Fruit fly (Drosophila melanogaster) whole organism, embryonic: ENCODE data around the gene RSG7.

Experiments
- BEAF-32 ChIP-seq: fragments of 200-800 bp; sonication (Bioruptor generic); optimal IDR thresholded peaks from 3 replicates; lab custom pipeline; 2017; ENCODE audit warnings: missing biosample characterization, missing genetic modification characterization, mild to moderate bottlenecking, moderate library complexity, missing genetic modification reagents
- CG1024 ChIP-seq: fragments of 200-800 bp; sonication (Bioruptor generic); IDR thresholded peaks from 2 replicates; pipeline ENCODE4 v1.3.6; 2022; ENCODE audit warnings: missing biosample characterization, missing genetic modification characterization
- CG11504 ChIP-seq: fragments of 200-800 bp; sonication (Bioruptor generic); optimal IDR thresholded peaks from 3 replicates; lab custom pipeline; 2019; ENCODE audit warnings: missing biosample characterization, mild to moderate bottlenecking, missing genetic modification characterization, moderate library complexity
- CG14965 ChIP-seq: fragments of 200-800 bp; sonication (Bioruptor generic); optimal IDR thresholded peaks from 2 replicates; lab custom pipeline; 2016; ENCODE audit warnings: missing biosample characterization, missing genetic modification characterization, borderline replicate concordance
- CG1603 ChIP-seq: fragments of 200-800 bp; sonication (Bioruptor generic); optimal IDR thresholded peaks from 2 replicates; lab custom pipeline; 2019; ENCODE audit warnings: missing biosample characterization, mild to moderate bottlenecking, missing genetic modification characterization, moderate library complexity
- CG2199 ChIP-seq: fragments of 200-800 bp; sonication (Bioruptor generic); IDR thresholded peaks from 3 replicates; pipeline ENCODE4 v1.3.6; 2022; ENCODE audit warnings: missing biosample characterization, missing genetic modification characterization
- CG2202 ChIP-seq: fragments of 200-800 bp; sonication (Bioruptor generic); optimal IDR thresholded peaks from 2 replicates; lab custom pipeline; 2018; ENCODE audit warnings: missing biosample characterization, mild to moderate bottlenecking, missing genetic modification characterization
- CG2875 ChIP-seq: fragments of 200-800 bp; sonication (Bioruptor generic); optimal IDR thresholded peaks from 2 replicates; lab custom pipeline; 2017; ENCODE audit warnings: missing biosample characterization, mild to moderate bottlenecking, missing genetic modification characterization, missing genetic modification reagents
- CG42726 ChIP-seq: fragments of 200-800 bp; sonication (Bioruptor generic); IDR thresholded peaks from 2 replicates; pipeline ENCODE4 v1.3.6; 2022; ENCODE audit warnings: missing biosample characterization, missing genetic modification characterization; ENCODE audit not compliant: partially characterized antibody
- CG4820 ChIP-seq: fragments of 200-800 bp; sonication (Bioruptor generic); optimal IDR thresholded peaks from 3 replicates; lab custom pipeline; 2016; ENCODE audit warnings: missing biosample characterization, missing genetic modification characterization
- CG5953 ChIP-seq: fragments of 200-800 bp; sonication (Bioruptor generic); IDR thresholded peaks from 2 replicates; pipeline ENCODE4 v1.3.6; 2022; ENCODE audit warnings: missing biosample characterization, missing genetic modification characterization
- CG7839 ChIP-seq: fragments of 200-800 bp; sonication (Bioruptor generic); optimal IDR thresholded peaks from 3 replicates; lab custom pipeline; 2018; ENCODE audit warnings: missing biosample characterization, mild to moderate bottlenecking, missing genetic modification characterization, moderate library complexity
- CG9437 ChIP-seq: fragments of 200-800 bp; sonication (Bioruptor generic); optimal IDR thresholded peaks from 2 replicates; lab custom pipeline; 2018; ENCODE audit warnings: missing biosample characterization, mild to moderate bottlenecking, missing genetic modification characterization
- CG9876 ChIP-seq: fragments of 200-800 bp; sonication (Bioruptor generic); optimal IDR thresholded peaks from 2 replicates; lab custom pipeline; 2016; ENCODE audit warnings: missing biosample characterization, missing genetic modification characterization
- CG9932 ChIP-seq: fragments of 200-800 bp; sonication (Bioruptor generic); IDR thresholded peaks from 2 replicates; pipeline ENCODE4 v1.3.6; 2022; ENCODE audit warnings: missing biosample characterization, missing genetic modification characterization
- D ChIP-seq, 2 experiments: fragments of 200-800 bp in 1 of 2; fragments of >200 bp in 1 of 2; sonication (Bioruptor generic) in 1 of 2; optimal IDR thresholded peaks; 2 replicates in 1 of 2; 3 replicates in 1 of 2; lab custom pipeline; 2017; ENCODE audit warnings: mild to moderate bottlenecking in 1 of 2, missing biosample characterization in 1 of 2, missing genetic modification characterization in 1 of 2, missing genetic modification reagents in 1 of 2
- Gsc ChIP-seq: fragments of 200-800 bp; sonication (Bioruptor generic); IDR thresholded peaks from 2 replicates; pipeline ENCODE4 v1.3.6; 2022; ENCODE audit warnings: missing biosample characterization, missing genetic modification characterization
- H15 ChIP-seq: fragments of 200-800 bp; sonication (Bioruptor generic); IDR thresholded peaks from 3 replicates; pipeline ENCODE4 v1.3.6; 2022; ENCODE audit warnings: missing biosample characterization, missing genetic modification characterization
- HLH3B ChIP-seq: fragments of 200-800 bp; sonication (Bioruptor generic); IDR thresholded peaks from 2 replicates; pipeline ENCODE4 v1.3.6; 2022; ENCODE audit warnings: missing biosample characterization, missing genetic modification characterization
- HmgZ ChIP-seq: fragments of 200-800 bp; sonication (Bioruptor generic); optimal IDR thresholded peaks from 2 replicates; lab custom pipeline; 2018; ENCODE audit warnings: missing biosample characterization, mild to moderate bottlenecking, missing genetic modification characterization
- Hr3 ChIP-seq: fragments of 200-800 bp; sonication (Bioruptor generic); optimal IDR thresholded peaks from 3 replicates; lab custom pipeline; 2016; ENCODE audit warnings: missing biosample characterization, missing genetic modification characterization
- Lhr ChIP-seq: fragments of 200-800 bp; sonication (Bioruptor generic); optimal IDR thresholded peaks from 3 replicates; lab custom pipeline; 2017; ENCODE audit warnings: mild to moderate bottlenecking, missing biosample characterization, missing genetic modification reagents, missing genetic modification characterization
- Med ChIP-seq: fragments of 200-800 bp; sonication (Bioruptor generic); peaks from one replicate; lab custom pipeline; 2016; ENCODE audit warnings: missing biosample characterization, missing genetic modification characterization, mild to moderate bottlenecking, inconsistent platforms, moderate library complexity
- NFAT ChIP-seq: fragments of 200-800 bp; sonication (Bioruptor generic); IDR thresholded peaks from 2 replicates; pipeline ENCODE4 v1.3.6; 2022; ENCODE audit warnings: missing biosample characterization, missing genetic modification characterization
- NfI ChIP-seq: fragments of 200-800 bp; sonication (Bioruptor generic); optimal IDR thresholded peaks from 3 replicates; lab custom pipeline; 2018; ENCODE audit warnings: missing biosample characterization, mild to moderate bottlenecking, missing genetic modification characterization, moderate library complexity
- Opbp ChIP-seq: fragments of 200-800 bp; sonication (Bioruptor generic); IDR thresholded peaks from 3 replicates; pipeline ENCODE4 v1.3.6; 2022; ENCODE audit warnings: missing biosample characterization, missing genetic modification characterization; ENCODE audit not compliant: partially characterized antibody
- abd-A ChIP-seq: fragments of 200-800 bp; sonication (Bioruptor generic); optimal IDR thresholded peaks from 3 replicates; lab custom pipeline; 2019; ENCODE audit warnings: missing biosample characterization, mild to moderate bottlenecking, missing genetic modification characterization, moderate library complexity
- bbx ChIP-seq: fragments of 200-800 bp; sonication (Bioruptor generic); IDR thresholded peaks from 2 replicates; pipeline ENCODE4 v1.3.6; 2022; ENCODE audit warnings: missing biosample characterization, missing genetic modification characterization; ENCODE audit not compliant: partially characterized antibody
- chif ChIP-seq, 2 experiments: fragments of 200-800 bp; sonication (Bioruptor generic); optimal IDR thresholded peaks; 3 replicates each; lab custom pipeline; 2016; ENCODE audit warnings: missing biosample characterization in 2 of 2, missing genetic modification characterization in 2 of 2
- crc ChIP-seq: fragments of 200-800 bp; sonication (Bioruptor generic); optimal IDR thresholded peaks from 2 replicates; lab custom pipeline; 2016; ENCODE audit warnings: missing biosample characterization, missing genetic modification characterization
- eve ChIP-seq, 2 experiments: fragments of >200 bp; optimal IDR thresholded peaks; 2 replicates each; lab custom pipeline; 2017; ENCODE audit warnings: missing biosample characterization in 2 of 2, missing genetic modification characterization in 2 of 2
- gem ChIP-seq: fragments of 200-800 bp; sonication (Bioruptor generic); optimal IDR thresholded peaks from 2 replicates; lab custom pipeline; 2019; ENCODE audit warnings: missing biosample characterization, mild to moderate bottlenecking, missing genetic modification characterization, moderate library complexity
- grn ChIP-seq: fragments of 200-800 bp; sonication (Bioruptor generic); optimal IDR thresholded peaks from 3 replicates; lab custom pipeline; 2017; ENCODE audit warnings: missing biosample characterization, missing genetic modification characterization
- hkb ChIP-seq, 2 experiments: fragments of 200-800 bp in 1 of 2; fragments of >200 bp in 1 of 2; sonication (Bioruptor generic) in 1 of 2; IDR thresholded peaks in 1 of 2; optimal IDR thresholded peaks in 1 of 2; 2 replicates each; pipeline versions ENCODE4 v1.3.6 to Lab custom; 2017 to 2022; ENCODE audit warnings: missing biosample characterization in 1 of 2, missing genetic modification characterization in 1 of 2
- insv ChIP-seq, 2 experiments: fragments of 200-800 bp; sonication (Bioruptor generic); optimal IDR thresholded peaks; 3 replicates each; lab custom pipeline; 2016 to 2018; ENCODE audit warnings: missing biosample characterization in 2 of 2, missing genetic modification characterization in 2 of 2
- lab ChIP-seq: fragments of 200-800 bp; sonication (Bioruptor generic); optimal IDR thresholded peaks from 3 replicates; lab custom pipeline; 2017; ENCODE audit warnings: missing biosample characterization, missing genetic modification characterization, mild to moderate bottlenecking, moderate library complexity, missing genetic modification reagents
- lov ChIP-seq, 2 experiments: fragments of 200-800 bp in 1 of 2; fragments of >200 bp in 1 of 2; sonication (Bioruptor generic) in 1 of 2; IDR thresholded peaks in 1 of 2; optimal IDR thresholded peaks in 1 of 2; 2 replicates in 1 of 2; 3 replicates in 1 of 2; pipeline versions ENCODE4 v1.3.6 to Lab custom; 2017 to 2022; ENCODE audit warnings: missing biosample characterization in 1 of 2, missing genetic modification characterization in 1 of 2
- mam ChIP-seq: fragments of 200-800 bp; sonication (Bioruptor generic); optimal IDR thresholded peaks from 3 replicates; lab custom pipeline; 2016; ENCODE audit warnings: missing biosample characterization, missing genetic modification characterization
- nau ChIP-seq: fragments of 200-800 bp; sonication (Bioruptor generic); optimal IDR thresholded peaks from 3 replicates; lab custom pipeline; 2017; ENCODE audit warnings: missing biosample characterization, mild to moderate bottlenecking, missing genetic modification characterization, missing genetic modification reagents
- nmo ChIP-seq: fragments of 200-800 bp; sonication (Bioruptor generic); optimal IDR thresholded peaks from 2 replicates; lab custom pipeline; 2018; ENCODE audit warnings: missing biosample characterization, mild to moderate bottlenecking, missing genetic modification characterization, moderate library complexity
- pnt ChIP-seq: fragments of 200-800 bp; sonication (Bioruptor generic); optimal IDR thresholded peaks from 3 replicates; lab custom pipeline; 2016; ENCODE audit warnings: missing biosample characterization, missing genetic modification characterization
- pros ChIP-seq: fragments of 200-800 bp; sonication (Bioruptor generic); optimal IDR thresholded peaks from 3 replicates; lab custom pipeline; 2019; ENCODE audit warnings: missing biosample characterization, mild to moderate bottlenecking, missing genetic modification characterization, moderate library complexity
- pum ChIP-seq: fragments of 200-800 bp; sonication (Bioruptor generic); optimal IDR thresholded peaks from 2 replicates; lab custom pipeline; 2016; ENCODE audit warnings: missing biosample characterization, missing genetic modification characterization
- row ChIP-seq: fragments of 200-800 bp; sonication (Bioruptor generic); IDR thresholded peaks from 3 replicates; pipeline ENCODE4 v1.3.6; 2022; ENCODE audit warnings: missing biosample characterization, missing genetic modification characterization
- stwl ChIP-seq: fragments of 200-800 bp; sonication (Bioruptor generic); optimal IDR thresholded peaks from 3 replicates; lab custom pipeline; 2018; ENCODE audit warnings: missing biosample characterization, mild to moderate bottlenecking, missing genetic modification characterization, moderate library complexity
- trem ChIP-seq: fragments of 200-800 bp; optimal IDR thresholded peaks from 3 replicates; lab custom pipeline; 2019; ENCODE audit warnings: missing biosample characterization, mild to moderate bottlenecking, missing genetic modification characterization, moderate library complexity
- ttk ChIP-seq: fragments of 200-800 bp; sonication (Bioruptor generic); IDR thresholded peaks from 2 replicates; pipeline ENCODE4 v2.1.2; 2022; ENCODE audit warnings: missing biosample characterization, missing genetic modification characterization
- tx ChIP-seq: fragments of 200-800 bp; sonication (Bioruptor generic); optimal IDR thresholded peaks from 2 replicates; lab custom pipeline; 2016; ENCODE audit warnings: missing biosample characterization, missing genetic modification characterization
- zen ChIP-seq: fragments of 200-800 bp; sonication (Bioruptor generic); optimal IDR thresholded peaks from 3 replicates; lab custom pipeline; 2018; ENCODE audit warnings: missing biosample characterization, mild to moderate bottlenecking, missing genetic modification characterization, moderate library complexity

RSG7 gene

dm6 chrX:16839905-16840304, 4.3 kb downstream of the RSG7 start (continued):
- peak; percentile 96 for TF ChIP-seq CG2199 (GFP tag; lab: Robert Waterston, UW)
- TF ChIP-seq CG2875: no peak
- TF ChIP-seq abd-A (tag; lab: Kevin White, UChicago): no peak
- TF ChIP-seq CG9437 (GFP tag; lab: Kevin White, UChicago): peak; percentile 39
- peak; percentile 14 for TF ChIP-seq CG9876 (GFP tag; lab: Kevin White, UChicago)
- peak; percentile 78 for TF ChIP-seq Med (GFP tag; lab: Kevin White, UChicago)
- peak; percentile 47; the same call in 1 of the 2 replicates for TF ChIP-seq bbx (GFP tag; lab: Robert Waterston, UW)
- TF ChIP-seq pum (GFP tag; lab: Kevin White, UChicago): peak; percentile 3
- peak; percentile 29 for TF ChIP-seq HmgZ (tag; lab: Kevin White, UChicago)
- TF ChIP-seq lov (optimal IDR thresholded peaks at IDR 0.05; lab: Kevin White, UChicago): no peak
- TF ChIP-seq lov (GFP tag; IDR thresholded peaks at IDR 0.05; lab: Robert Waterston, UW): 0 out of 3 replicates have a peak, but pooled peaks have one; percentile 27
- TF ChIP-seq CG7839: peak; percentile 30
- TF ChIP-seq CG9932 (GFP tag; lab: Robert Waterston, UW): peak; percentile 26; the same call in 1 of the 2 replicates
- TF ChIP-seq ttk: peak; percentile 14; the same call in 1 of the 2 replicates
- TF ChIP-seq CG2202 (tag; lab: Kevin White, UChicago): no peak
- 0 out of 2 replicates have a peak, but pooled peaks have one; percentile 33 for TF ChIP-seq CG5953 (GFP tag; lab: Robert Waterston, UW)
- peak; percentile 87 for TF ChIP-seq stwl (tag; lab: Kevin White, UChicago)
- peak; percentile 19 for TF ChIP-seq CG11504
- TF ChIP-seq row (GFP tag; lab: Robert Waterston, UW): peak; percentile 42; the same call in 2 of the 3 replicates
- TF ChIP-seq nmo: peak; percentile 30
- TF ChIP-seq chif (GFP tag; optimal IDR thresholded peaks at IDR 0.05; lab: Kevin White, UChicago): peak in 1 of 2 experiments; percentile 7
- TF ChIP-seq Opbp (GFP tag; lab: Robert Waterston, UW): peak; percentile 58; the same call in 2 of the 3 replicates
- peak; percentile 43 for TF ChIP-seq CG1603 (tag; lab: Kevin White, UChicago)
- no peak for TF ChIP-seq CG14965
- TF ChIP-seq NfI (GFP tag; lab: Kevin White, UChicago): peak; percentile 6
- TF ChIP-seq pnt (GFP tag; lab: Kevin White, UChicago): peak; percentile 0
- TF ChIP-seq NFAT (GFP tag; lab: Robert Waterston, UW): peak; percentile 15; the same call in 1 of the 2 replicates
- no peak for TF ChIP-seq HLH3B (GFP tag; lab: Robert Waterston, UW)
- TF ChIP-seq H15 (GFP tag; lab: Robert Waterston, UW): 0 out of 3 replicates have a peak, but pooled peaks have one; percentile 36
- peak; percentile 24 for TF ChIP-seq BEAF-32 (GFP tag; lab: Kevin White, UChicago)
- TF ChIP-seq mam: peak; percentile 29
- TF ChIP-seq Lhr (GFP tag; lab: Kevin White, UChicago): peak; percentile 14
- peak; percentile 15; the same call in 1 of the 2 replicates for TF ChIP-seq CG1024 (GFP tag; lab: Robert Waterston, UW)
- TF ChIP-seq grn (GFP tag; lab: Kevin White, UChicago): no peak
- TF ChIP-seq hkb (optimal IDR thresholded peaks at IDR 0.05; lab: Kevin White, UChicago): no peak
- TF ChIP-seq hkb (GFP tag; IDR thresholded peaks at IDR 0.05; lab: Robert Waterston, UW): 0 out of 2 replicates have a peak, but pooled peaks have one; percentile 12
- TF ChIP-seq CG42726 (GFP tag; lab: Robert Waterston, UW): peak; percentile 64; the same call in 1 of the 2 replicates

DNA sequence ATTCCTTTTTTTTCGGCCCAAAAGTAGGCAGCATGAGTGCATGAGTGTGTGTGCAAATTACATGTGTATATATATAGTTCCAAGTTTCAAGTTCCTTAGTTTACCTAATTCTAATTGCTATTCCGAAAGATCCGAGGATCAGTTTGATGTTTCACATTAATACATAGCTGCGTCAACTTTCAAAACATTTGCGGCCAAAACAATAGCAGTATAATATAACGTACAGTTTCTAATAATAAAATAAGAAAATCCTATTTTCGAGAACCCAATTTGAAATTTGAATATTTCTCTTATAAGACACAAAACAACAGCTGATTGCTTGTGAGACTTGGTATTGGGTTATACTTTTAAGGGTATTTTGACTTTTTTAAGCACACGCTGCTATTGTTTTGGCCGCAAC, 5.2 kb downstream of the RSG7 start:
- TF ChIP-seq gem (peak; percentile 36), insv (GFP tag; optimal IDR thresholded peaks at IDR 0.05; lab: Kevin White, UChicago) (peak in 1 of 2 experiments; percentile 69), D (optimal IDR thresholded peaks at IDR 0.05; lab: Kevin White, UChicago) (no peak), D (GFP tag; optimal IDR thresholded peaks at IDR 0.05; lab: Kevin White, UChicago) (no peak), crc (GFP tag; lab: Kevin White, UChicago) (no peak), CG4820 (GFP tag; lab: Kevin White, UChicago) (no peak), trem (tag; lab: Kevin White, UChicago) (no peak), nau (GFP tag; lab: Kevin White, UChicago) (no peak), pros (GFP tag; lab: Kevin White, UChicago) (no peak), tx (no peak), lab (GFP tag; lab: Kevin White, UChicago) (no peak), Hr3 (no peak), zen (tag; lab: Kevin White, UChicago) (peak; percentile 28), eve (GFP tag; optimal IDR thresholded peaks at IDR 0.05; lab: Kevin White, UChicago) (no peak), Gsc (no peak)
